Worm (Caenorhabditis elegans) whole organism, mixed stage, embryonic: ENCODE measurements around the gene cal-7.

Experiments used
- blmp-1 ChIP-seq: fragments of 150-350 bp; optimal IDR thresholded peaks from 2 replicates; lab custom pipeline; 2014; ENCODE audit warnings: missing biosample characterization, missing genetic modification characterization
- ces-1 ChIP-seq: fragments of 150-350 bp; optimal IDR thresholded peaks from 2 replicates; lab custom pipeline; 2014; ENCODE audit warnings: missing biosample characterization, missing genetic modification reagents, missing genetic modification characterization
- elt-1 ChIP-seq: sonication (generic microtip); optimal IDR thresholded peaks from 2 replicates; lab custom pipeline; 2017; ENCODE audit warnings: missing genetic modification characterization, mild to moderate bottlenecking, missing compliant biosample characterization, antibody characterized with exemption, moderate library complexity, borderline replicate concordance; ENCODE audit not compliant: insufficient read depth
- ham-2 ChIP-seq: fragments of 200-800 bp; sonication (Bioruptor generic); optimal IDR thresholded peaks from 2 replicates; lab custom pipeline; 2018; ENCODE audit warnings: mild to moderate bottlenecking, missing genetic modification characterization, missing compliant biosample characterization
- lin-13 ChIP-seq: fragments of 150-350 bp; optimal IDR thresholded peaks from 2 replicates; lab custom pipeline; 2014; ENCODE audit warnings: missing biosample characterization, missing genetic modification characterization
- mep-1 ChIP-seq: fragments of 150-350 bp; optimal IDR thresholded peaks from 2 replicates; lab custom pipeline; 2017; ENCODE audit warnings: missing biosample characterization, missing genetic modification reagents, missing genetic modification characterization, inconsistent platforms
- mls-2 ChIP-seq: sonication (generic microtip); optimal IDR thresholded peaks from 2 replicates; lab custom pipeline; 2016; ENCODE audit warnings: mild to moderate bottlenecking, missing genetic modification characterization, moderate library complexity, missing compliant biosample characterization
- nhr-12 ChIP-seq: fragments of 150-350 bp; optimal IDR thresholded peaks from 2 replicates; lab custom pipeline; 2014; ENCODE audit warnings: missing biosample characterization, missing genetic modification characterization
- sem-2 ChIP-seq: fragments of 200-800 bp; sonication (Bioruptor generic); optimal IDR thresholded peaks from 2 replicates; lab custom pipeline; 2018; ENCODE audit warnings: mild to moderate bottlenecking, missing genetic modification characterization, missing compliant biosample characterization
- snpc-4 ChIP-seq: fragments of 150-350 bp; optimal IDR thresholded peaks from 2 replicates; lab custom pipeline; 2014; ENCODE audit warnings: missing biosample characterization, missing genetic modification characterization
- unc-39 ChIP-seq: fragments of 150-350 bp; optimal IDR thresholded peaks from 2 replicates; lab custom pipeline; 2014; ENCODE audit warnings: missing biosample characterization, missing genetic modification characterization
- unc-62 ChIP-seq: fragments of 150-350 bp; optimal IDR thresholded peaks from 2 replicates; lab custom pipeline; 2014; ENCODE audit warnings: missing biosample characterization, missing genetic modification reagents, missing genetic modification characterization
- ztf-11 ChIP-seq: fragments of 150-350 bp; optimal IDR thresholded peaks from 2 replicates; lab custom pipeline; 2014; ENCODE audit warnings: missing biosample characterization, missing genetic modification characterization

- TF ChIP-seq ces-1 (GFP tag; lab: Kevin White, UChicago), result peak; percentile 100
- TF ChIP-seq lin-13 (tag; lab: Kevin White, UChicago), result no peak
- no peak for TF ChIP-seq ztf-11
- TF ChIP-seq unc-62, result no peak
- TF ChIP-seq ham-2 (GFP tag; lab: Kevin White, UChicago), result no peak
- TF ChIP-seq nhr-12, result no peak
- TF ChIP-seq sem-2, result no peak
- no peak for TF ChIP-seq snpc-4
- no peak for TF ChIP-seq elt-1 (tag; lab: Kevin White, UChicago)
- TF ChIP-seq mep-1 (tag; lab: Kevin White, UChicago), result no peak
- TF ChIP-seq blmp-1 (tag; lab: Kevin White, UChicago), result no peak
- no peak for TF ChIP-seq unc-39 (tag; lab: Kevin White, UChicago)
- TF ChIP-seq mls-2, result no peak
Measured at ce11 chrV:9768828-9769778, 35.2 kb downstream of the cal-7 start, which contains the start of gene unc-42.
